Fruit fly (Drosophila melanogaster): ENCODE measurements around the gene Adk1.

The Adk1 gene

DNA sequence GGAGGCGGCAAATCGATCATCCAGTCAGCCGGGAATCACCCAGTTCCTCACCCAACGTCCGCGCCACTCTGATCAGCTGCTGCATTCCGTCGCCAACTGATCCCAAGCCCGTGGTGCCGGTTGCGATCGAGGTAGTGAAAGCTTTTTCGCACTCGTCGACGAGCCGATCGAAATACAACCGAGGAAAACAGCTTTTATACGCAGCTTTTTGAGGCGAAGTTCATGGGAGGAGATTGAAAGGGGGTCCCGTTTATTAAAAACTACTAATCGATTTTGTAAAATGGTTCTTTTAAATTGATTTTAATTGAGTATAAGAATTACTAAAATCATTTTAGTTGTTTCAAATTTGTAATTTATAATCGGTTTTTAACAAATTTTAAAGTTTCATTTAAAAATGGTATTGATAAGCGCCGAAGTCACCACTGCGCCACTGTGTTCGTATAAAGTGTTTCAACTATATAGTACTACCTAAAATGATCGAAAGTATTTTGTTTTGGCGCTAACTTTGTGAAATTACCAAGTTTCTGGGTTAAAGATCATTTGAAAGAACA, 23.7 kb downstream of the Adk1 start, which contains the start of gene CG4860 (continued):
- peak; percentile 79 for TF ChIP-seq Mad (GFP tag; optimal IDR thresholded peaks at IDR 0.05)
- TF ChIP-seq klu (GFP tag; IDR thresholded peaks at IDR 0.05): peak; percentile 78
- peak; percentile 62 for TF ChIP-seq CG5180 (GFP tag; optimal IDR thresholded peaks at IDR 0.05)
- peak; percentile 83 for TF ChIP-seq CG17359 (tag; optimal IDR thresholded peaks at IDR 0.05)
- no peak for TF ChIP-seq prd (optimal IDR thresholded peaks at IDR 0.05)
- peak; percentile 86 for TF ChIP-seq prd (GFP tag; IDR thresholded peaks at IDR 0.05)
- peak; percentile 84 for TF ChIP-seq CG8944 (GFP tag; optimal IDR thresholded peaks at IDR 0.05)
- TF ChIP-seq CG14965 (GFP tag; optimal IDR thresholded peaks at IDR 0.05; ENCODE audit: borderline replicate concordance): no peak
- peak; percentile 64 for TF ChIP-seq CG16815 (GFP tag; optimal IDR thresholded peaks at IDR 0.05)
- TF ChIP-seq kay (GFP tag; optimal IDR thresholded peaks at IDR 0.05): peak; percentile 85
- TF ChIP-seq HmgD (GFP tag; optimal IDR thresholded peaks at IDR 0.05): peak; percentile 59
- TF ChIP-seq al (GFP tag; IDR thresholded peaks at IDR 0.05): peak; percentile 89
- TF ChIP-seq Lim3 (GFP tag; IDR thresholded peaks at IDR 0.05): no peak
- TF ChIP-seq CG3407 (GFP tag; optimal IDR thresholded peaks at IDR 0.05): peak; percentile 74
- peak; percentile 83 for TF ChIP-seq ttk (GFP tag; IDR thresholded peaks at IDR 0.05)
- TF ChIP-seq CG5953 (GFP tag; IDR thresholded peaks at IDR 0.05): peak; percentile 80
- peak; percentile 78 for TF ChIP-seq tio (GFP tag; optimal IDR thresholded peaks at IDR 0.05)
- TF ChIP-seq CG15479 (GFP tag; optimal IDR thresholded peaks at IDR 0.05): no peak
- no peak for TF ChIP-seq CTCF (GFP tag; optimal IDR thresholded peaks at IDR 0.05)
- TF ChIP-seq CG31365 (tag; optimal IDR thresholded peaks at IDR 0.05): peak; percentile 42
- peak; percentile 63 for TF ChIP-seq CG15011 (GFP tag; optimal IDR thresholded peaks at IDR 0.05)
- TF ChIP-seq gcm2 (GFP tag; optimal IDR thresholded peaks at IDR 0.05): peak; percentile 68
- TF ChIP-seq CHES-1-like (GFP tag; optimal IDR thresholded peaks at IDR 0.05): peak; percentile 81
- no peak for TF ChIP-seq Hr39 (optimal IDR thresholded peaks at IDR 0.05)
- TF ChIP-seq PHDP (tag; optimal IDR thresholded peaks at IDR 0.05): peak; percentile 94
- peak; percentile 91 for TF ChIP-seq CoRest (tag; optimal IDR thresholded peaks at IDR 0.05)
- peak; percentile 91 for TF ChIP-seq CG2678 (tag; optimal IDR thresholded peaks at IDR 0.05)
- peak; percentile 90 for TF ChIP-seq Hsf (GFP tag; optimal IDR thresholded peaks at IDR 0.05)
- peak; percentile 82 for TF ChIP-seq CG8388 (GFP tag; optimal IDR thresholded peaks at IDR 0.05)
- peak; percentile 89 for TF ChIP-seq HLH54F (GFP tag; optimal IDR thresholded peaks at IDR 0.05)
- peak; percentile 82 for TF ChIP-seq Gug (GFP tag; IDR thresholded peaks at IDR 0.05)
- TF ChIP-seq nom (GFP tag; optimal IDR thresholded peaks at IDR 0.05): peak; percentile 49
- TF ChIP-seq CG11695 (GFP tag; IDR thresholded peaks at IDR 0.05): peak; percentile 92
- 0 out of 3 replicates have a peak, but pooled peaks have one; percentile 53 for TF ChIP-seq CG2199 (GFP tag; IDR thresholded peaks at IDR 0.05)
- peak; percentile 71 for TF ChIP-seq BtbVII (GFP tag; optimal IDR thresholded peaks at IDR 0.05)
- peak; percentile 66; the same call in 2 of the 3 replicates for TF ChIP-seq CG11560 (tag; IDR thresholded peaks at IDR 0.05)
- TF ChIP-seq gcm (GFP tag; optimal IDR thresholded peaks at IDR 0.05): peak; percentile 81
- no peak for TF ChIP-seq yki (optimal IDR thresholded peaks at IDR 0.05)
- TF ChIP-seq twi (tag; optimal IDR thresholded peaks at IDR 0.05): no peak
- no peak for TF ChIP-seq ac (GFP tag; optimal IDR thresholded peaks at IDR 0.05)
- TF ChIP-seq CG14667 (GFP tag; IDR thresholded peaks at IDR 0.05): peak; percentile 80
- TF ChIP-seq grau (tag; optimal IDR thresholded peaks at IDR 0.05): peak; percentile 90
- TF ChIP-seq Dfd (GFP tag; optimal IDR thresholded peaks at IDR 0.05): no peak
- peak; percentile 50 to 86 for TF ChIP-seq bsh (GFP tag; optimal IDR thresholded peaks at IDR 0.05)
- TF ChIP-seq Dll (GFP tag; IDR thresholded peaks at IDR 0.05; ENCODE audit: partially characterized antibody): no peak
- peak; percentile 71 for TF ChIP-seq CG7357 (GFP tag; IDR thresholded peaks at IDR 0.05)
- TF ChIP-seq CG18619 (GFP tag; optimal IDR thresholded peaks at IDR 0.05): peak; percentile 85
- TF ChIP-seq CG14050 (GFP tag; IDR thresholded peaks at IDR 0.05): peak; percentile 75
- TF ChIP-seq fru (optimal IDR thresholded peaks at IDR 0.05): no peak
- peak; percentile 81 for TF ChIP-seq H2.0 (GFP tag; IDR thresholded peaks at IDR 0.05)
- TF ChIP-seq CG2202 (tag; optimal IDR thresholded peaks at IDR 0.05): peak; percentile 57
- peak; percentile 82 for TF ChIP-seq CG17328 (GFP tag; IDR thresholded peaks at IDR 0.05)
- TF ChIP-seq CG7928 (GFP tag; optimal IDR thresholded peaks at IDR 0.05): peak; percentile 57

All from whole organism, embryonic.